Worm (Caenorhabditis elegans) whole organism, L3 larva: ENCODE measurements around the gene cyp-14A4.

Experiments used
- egl-5 ChIP-seq: fragments of 150-350 bp; optimal IDR thresholded peaks from 2 replicates; lab custom pipeline; 2017; ENCODE audit warnings: missing biosample characterization, missing genetic modification reagents, missing genetic modification characterization, inconsistent platforms
- elt-3 ChIP-seq, 3 experiments: fragments of 150-350 bp in 1 of 3; sonication (generic microtip) in 2 of 3; optimal IDR thresholded peaks; 2 replicates in 2 of 3; 4 replicates in 1 of 3; lab custom pipeline; 2014 to 2017; ENCODE audit warnings: missing biosample characterization in 3 of 3, missing genetic modification characterization in 3 of 3
- unc-62 ChIP-seq: fragments of 150-350 bp; sonication (generic microtip); optimal IDR thresholded peaks from 4 replicates; lab custom pipeline; 2014; ENCODE audit warnings: missing biosample characterization, missing genetic modification reagents, missing genetic modification characterization

ce11 chrX:13331386-13331785 lies 47.4 kb upstream of the cyp-14A4 start, which contains the start of gene sir-2.3:
- TF ChIP-seq unc-62 (GFP tag; lab: Kevin White, UChicago) (no peak), egl-5 (tag; lab: Kevin White, UChicago) (no peak), elt-3 (tag; optimal IDR thresholded peaks at IDR 0.05; lab: Kevin White, UChicago) (no peak)
